Worm (Caenorhabditis elegans) whole organism, young adult: ENCODE data around the gene clc-6.

ENCODE experiments used
- B0261.1 ChIP-seq: sonication (generic microtip); optimal IDR thresholded peaks from 2 replicates; lab custom pipeline; 2016; ENCODE audit warnings: mild to moderate bottlenecking, missing genetic modification characterization, moderate library complexity, missing compliant biosample characterization
- B0336.3 ChIP-seq: fragments of 200-800 bp; sonication (Bioruptor generic); IDR thresholded peaks from 2 replicates; pipeline ENCODE4 v1.3.6; 2022; ENCODE audit warnings: missing genetic modification characterization, missing compliant biosample characterization
- D2030.7 ChIP-seq: fragments of 200-800 bp; sonication (Bioruptor generic); IDR thresholded peaks from 2 replicates; pipeline ENCODE4 v1.3.6; 2022; ENCODE audit warnings: missing genetic modification reagents, missing genetic modification characterization, missing compliant biosample characterization
- F33H1.4 ChIP-seq: fragments of 200-800 bp; sonication (Bioruptor generic); IDR thresholded peaks from 2 replicates; pipeline ENCODE4 v1.3.6; 2022; ENCODE audit warnings: missing genetic modification reagents, missing genetic modification characterization, missing compliant biosample characterization
- F39B2.1 ChIP-seq: fragments of 200-800 bp; sonication (Bioruptor generic); IDR thresholded peaks from 2 replicates; pipeline ENCODE4 v1.3.6; 2022; ENCODE audit warnings: missing genetic modification reagents, missing genetic modification characterization, missing compliant biosample characterization
- F49E8.2 ChIP-seq: sonication (generic microtip); optimal IDR thresholded peaks from 3 replicates; lab custom pipeline; 2017; ENCODE audit warnings: missing genetic modification characterization, mild to moderate bottlenecking, missing compliant biosample characterization, antibody characterized with exemption, moderate library complexity; ENCODE audit not compliant: insufficient read depth
- Y53F4B.3 ChIP-seq: fragments of 200-800 bp; sonication (Bioruptor generic); IDR thresholded peaks from 2 replicates; pipeline ENCODE4 v1.3.6; 2022; ENCODE audit warnings: missing genetic modification reagents, missing genetic modification characterization, missing compliant biosample characterization
- Y53G8AR.9 ChIP-seq: fragments of 200-800 bp; sonication (Bioruptor generic); conservative IDR thresholded peaks from 2 replicates; pipeline ENCODE4 v1.3.6; 2022; ENCODE audit warnings: missing genetic modification reagents, missing genetic modification characterization, missing compliant biosample characterization
- Y95B8A.8 ChIP-seq: fragments of 200-800 bp; sonication (Bioruptor generic); IDR thresholded peaks from 2 replicates; pipeline ENCODE4 v1.3.6; 2022; ENCODE audit warnings: missing genetic modification reagents, missing genetic modification characterization, missing compliant biosample characterization
- ZK185.1 ChIP-seq: sonication (generic microtip); optimal IDR thresholded peaks from 2 replicates; lab custom pipeline; 2016; ENCODE audit warnings: mild to moderate bottlenecking, missing genetic modification characterization, missing compliant biosample characterization; ENCODE audit not compliant: poor library complexity, severe bottlenecking
- ceh-100 ChIP-seq: fragments of 200-800 bp; sonication (Bioruptor generic); IDR thresholded peaks from 2 replicates; pipeline ENCODE4 v1.3.6; 2022; ENCODE audit warnings: missing genetic modification reagents, missing genetic modification characterization, missing compliant biosample characterization
- die-1 ChIP-seq: sonication (generic microtip); optimal IDR thresholded peaks from 2 replicates; lab custom pipeline; 2016; ENCODE audit warnings: missing genotype, mild to moderate bottlenecking, missing genetic modification characterization, missing compliant biosample characterization
- dox-1 ChIP-seq: fragments of 200-800 bp; sonication (Bioruptor generic); IDR thresholded peaks from 2 replicates; pipeline ENCODE4 v1.3.6; 2022; ENCODE audit warnings: missing genetic modification reagents, missing genetic modification characterization, missing compliant biosample characterization
- egl-18 ChIP-seq: fragments of 200-800 bp; sonication (Bioruptor generic); IDR thresholded peaks from 2 replicates; pipeline ENCODE4 v1.3.6; 2022; ENCODE audit warnings: missing genetic modification reagents, missing genetic modification characterization, missing compliant biosample characterization
- egl-44 ChIP-seq: fragments of 200-800 bp; sonication (Bioruptor generic); IDR thresholded peaks from 2 replicates; pipeline ENCODE4 v1.3.6; 2022; ENCODE audit warnings: missing genetic modification reagents, missing genetic modification characterization, missing compliant biosample characterization
- egrh-3 ChIP-seq: fragments of 200-800 bp; sonication (Bioruptor generic); IDR thresholded peaks from 2 replicates; pipeline ENCODE4 v1.3.6; 2022; ENCODE audit warnings: missing genetic modification reagents, missing genetic modification characterization, missing compliant biosample characterization
- ekl-4 ChIP-seq: fragments of 200-800 bp; sonication (Bioruptor generic); IDR thresholded peaks from 2 replicates; pipeline ENCODE4 v1.3.6; 2022; ENCODE audit warnings: missing genetic modification reagents, missing genetic modification characterization, missing compliant biosample characterization
- ets-4 ChIP-seq: fragments of 200-800 bp; sonication (Bioruptor generic); optimal IDR thresholded peaks from 2 replicates; lab custom pipeline; 2018; ENCODE audit warnings: mild to moderate bottlenecking, missing genetic modification characterization, missing compliant biosample characterization
- him-1 ChIP-seq: sonication (generic microtip); optimal IDR thresholded peaks from 2 replicates; lab custom pipeline; 2016; ENCODE audit warnings: missing genotype, missing genetic modification reagents, missing genetic modification characterization, missing compliant biosample characterization
- hmg-1.2 ChIP-seq: fragments of 200-800 bp; sonication (Bioruptor generic); IDR thresholded peaks from 2 replicates; pipeline ENCODE4 v1.3.6; 2022; ENCODE audit warnings: missing genetic modification reagents, missing genetic modification characterization, missing compliant biosample characterization
- hsf-1 ChIP-seq: fragments of 200-800 bp; sonication (Bioruptor generic); IDR thresholded peaks from 2 replicates; pipeline ENCODE4 v1.3.6; 2022; ENCODE audit warnings: missing genetic modification reagents, missing genetic modification characterization, missing compliant biosample characterization
- lin-26 ChIP-seq: fragments of 200-800 bp; sonication (Bioruptor generic); IDR thresholded peaks from 2 replicates; pipeline ENCODE4 v1.3.6; 2022; ENCODE audit warnings: missing genetic modification reagents, missing genetic modification characterization, missing compliant biosample characterization
- lin-54 ChIP-seq: fragments of 200-800 bp; sonication (Bioruptor generic); optimal IDR thresholded peaks from 2 replicates; lab custom pipeline; 2018; ENCODE audit warnings: mild to moderate bottlenecking, missing genetic modification characterization, missing compliant biosample characterization
- lsl-1 ChIP-seq: fragments of 200-800 bp; sonication (Bioruptor generic); optimal IDR thresholded peaks from 2 replicates; lab custom pipeline; 2018; ENCODE audit warnings: mild to moderate bottlenecking, missing genetic modification characterization, moderate library complexity, missing compliant biosample characterization
- lsy-27 ChIP-seq: sonication (generic microtip); optimal IDR thresholded peaks from 2 replicates; lab custom pipeline; 2017; ENCODE audit warnings: missing genetic modification characterization, mild to moderate bottlenecking, missing compliant biosample characterization, antibody characterized with exemption, missing genotype, borderline replicate concordance; ENCODE audit not compliant: insufficient read depth
- madf-6 ChIP-seq: fragments of 200-800 bp; sonication (Bioruptor generic); IDR thresholded peaks from 2 replicates; pipeline ENCODE4 v1.3.6; 2022; ENCODE audit warnings: missing genetic modification reagents, missing genetic modification characterization, missing compliant biosample characterization
- mes-4 ChIP-seq: sonication (generic microtip); optimal IDR thresholded peaks from 2 replicates; lab custom pipeline; 2016; ENCODE audit warnings: missing genotype, missing genetic modification characterization, missing compliant biosample characterization
- nfya-2 ChIP-seq: fragments of 200-800 bp; sonication (Bioruptor generic); IDR thresholded peaks from 2 replicates; pipeline ENCODE4 v1.3.6; 2022; ENCODE audit warnings: missing genetic modification reagents, missing genetic modification characterization, missing compliant biosample characterization
- nhr-80 ChIP-seq: sonication (generic microtip); optimal IDR thresholded peaks from 2 replicates; lab custom pipeline; 2016; ENCODE audit warnings: missing genetic modification characterization, missing compliant biosample characterization
- pbrm-1 ChIP-seq: fragments of 200-800 bp; sonication (Bioruptor generic); IDR thresholded peaks from 2 replicates; pipeline ENCODE4 v1.3.6; 2022; ENCODE audit warnings: missing genetic modification reagents, missing genetic modification characterization, missing compliant biosample characterization
- rcor-1 ChIP-seq: fragments of 200-800 bp; sonication (Bioruptor generic); IDR thresholded peaks from 2 replicates; pipeline ENCODE4 v1.3.6; 2022; ENCODE audit warnings: missing genetic modification reagents, missing genetic modification characterization, missing compliant biosample characterization
- repo-1 ChIP-seq: sonication (generic microtip); optimal IDR thresholded peaks from 2 replicates; lab custom pipeline; 2017; ENCODE audit warnings: mild to moderate bottlenecking, missing genetic modification characterization, missing compliant biosample characterization
- snpc-1.1 ChIP-seq: sonication (generic microtip); optimal IDR thresholded peaks from 2 replicates; lab custom pipeline; 2017; ENCODE audit warnings: missing genetic modification characterization, mild to moderate bottlenecking, missing compliant biosample characterization, antibody characterized with exemption, moderate library complexity, missing genotype, missing genetic modification reagents; ENCODE audit not compliant: insufficient read depth
- snpc-1.3 ChIP-seq: sonication (generic microtip); optimal IDR thresholded peaks from 2 replicates; lab custom pipeline; 2017; ENCODE audit warnings: missing genetic modification characterization, mild to moderate bottlenecking, missing compliant biosample characterization, antibody characterized with exemption, moderate library complexity, missing genotype, missing genetic modification reagents; ENCODE audit not compliant: insufficient read depth
- snpc-3.4 ChIP-seq: sonication (generic microtip); optimal IDR thresholded peaks from 2 replicates; lab custom pipeline; 2017; ENCODE audit warnings: missing genetic modification characterization, mild to moderate bottlenecking, missing compliant biosample characterization, antibody characterized with exemption, moderate library complexity, missing genotype, missing genetic modification reagents
- snpc-4 ChIP-seq, 5 experiments: fragments of 150-350 bp in 1 of 5; sonication (generic microtip) in 4 of 5; optimal IDR thresholded peaks; 2 replicates each; lab custom pipeline; 2014 to 2018; ENCODE audit warnings: missing genetic modification characterization in 5 of 5, missing biosample characterization in 3 of 5, antibody characterized with exemption in 2 of 5, mild to moderate bottlenecking in 2 of 5, missing compliant biosample characterization in 2 of 5, missing genotype in 2 of 5, moderate library complexity in 2 of 5, missing genetic modification reagents in 1 of 5
- tbp1 ChIP-seq: fragments of 200-800 bp; sonication (Bioruptor generic); optimal IDR thresholded peaks from 2 replicates; lab custom pipeline; 2018; ENCODE audit warnings: mild to moderate bottlenecking, missing genetic modification characterization, missing compliant biosample characterization
- tlf-1 ChIP-seq: fragments of 200-800 bp; sonication (Bioruptor generic); optimal IDR thresholded peaks from 2 replicates; lab custom pipeline; 2018; ENCODE audit warnings: mild to moderate bottlenecking, missing genetic modification characterization, missing compliant biosample characterization
- unc-130 ChIP-seq: sonication (generic microtip); optimal IDR thresholded peaks from 2 replicates; lab custom pipeline; 2016; ENCODE audit warnings: missing genetic modification reagents, missing genetic modification characterization, missing compliant biosample characterization
- xnd-1 ChIP-seq: sonication (generic microtip); optimal IDR thresholded peaks from 2 replicates; lab custom pipeline; 2016; ENCODE audit warnings: missing genotype, missing genetic modification reagents, missing genetic modification characterization, missing compliant biosample characterization
- ztf-18 ChIP-seq: sonication (generic microtip); optimal IDR thresholded peaks from 2 replicates; lab custom pipeline; 2016; ENCODE audit warnings: missing genotype, mild to moderate bottlenecking, missing genetic modification characterization, missing compliant biosample characterization

Gene clc-6

DNA sequence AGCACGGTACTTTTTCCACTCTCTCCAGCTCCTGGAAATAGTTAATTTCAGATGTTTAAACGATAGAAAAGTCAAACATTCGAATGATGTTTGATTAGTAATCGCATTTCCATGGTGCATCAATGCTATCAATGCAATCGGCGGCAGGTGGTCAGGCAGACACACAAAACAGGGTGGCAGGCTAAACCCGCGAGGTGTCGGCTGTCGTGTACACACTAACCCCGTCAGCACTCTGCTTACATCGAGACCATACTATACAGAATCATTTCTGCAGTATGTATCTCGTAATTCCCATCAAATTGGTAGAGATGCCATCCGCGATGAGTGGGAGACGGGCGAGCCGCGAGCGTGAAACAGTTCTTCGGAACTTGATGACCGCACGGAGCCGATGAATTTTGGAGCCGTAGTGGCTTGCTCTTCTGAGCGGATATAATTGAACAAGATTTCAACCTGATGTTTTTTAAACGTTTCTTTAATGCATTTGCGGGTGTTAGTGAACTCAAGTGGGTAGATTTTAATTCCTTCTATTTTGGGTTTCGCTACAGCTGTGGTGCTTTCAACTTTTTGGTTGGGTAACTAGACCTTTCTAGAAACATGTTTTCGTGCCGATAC is 19.2 kb downstream of the clc-6 start (continued):
- TF ChIP-seq rcor-1 (GFP tag; lab: Robert Waterston, UW) (peak; percentile 92), nhr-80 (tag; lab: Kevin White, UChicago) (peak; percentile 63), madf-6 (GFP tag; lab: Robert Waterston, UW) (peak; percentile 87), hsf-1 (GFP tag; lab: Robert Waterston, UW) (peak; percentile 58), ets-4 (GFP tag; lab: Kevin White, UChicago) (peak; percentile 23), xnd-1 (peak; percentile 10), lsy-27 (peak; percentile 87), egl-44 (GFP tag; lab: Robert Waterston, UW) (0 out of 2 replicates have a peak, but pooled peaks have one; percentile 49), ZK185.1 (peak; percentile 43), snpc-1.3 (peak; percentile 94), egl-18 (0 out of 2 replicates have a peak, but pooled peaks have one; percentile 55)
- TF ChIP-seq, all 124 proteins: peak for 45; not testable (repeated sequence) for 79

DNA sequence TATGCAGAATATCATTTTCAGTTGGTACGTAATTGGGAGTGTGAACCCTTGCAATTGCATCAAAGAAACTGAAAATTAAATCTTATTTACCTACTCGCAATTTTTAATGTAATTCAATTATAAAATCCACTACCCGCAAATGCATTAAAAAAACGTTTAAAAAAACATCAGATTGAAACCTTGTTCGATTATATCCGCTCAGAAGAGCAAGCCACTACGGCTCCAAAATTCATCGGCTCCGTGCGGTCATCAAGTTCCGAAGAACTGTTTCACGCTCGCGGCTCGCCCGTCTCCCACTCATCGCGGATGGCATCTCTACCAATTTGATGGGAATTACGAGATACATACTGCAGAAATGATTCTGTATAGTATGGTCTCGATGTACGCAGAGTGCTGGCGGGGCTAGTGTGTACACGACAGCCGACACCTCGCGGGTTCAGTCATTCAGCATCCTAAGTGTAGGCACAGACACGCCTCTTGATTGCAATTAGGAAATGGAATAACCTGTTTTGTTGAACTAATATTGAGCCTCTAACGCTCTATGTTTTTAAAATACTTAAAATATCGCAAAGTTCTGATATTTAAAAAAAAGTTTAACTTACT is 20.6 kb downstream of the clc-6 start:
- TF ChIP-seq snpc-4 (GFP tag; optimal IDR thresholded peaks at IDR 0.05; lab: Kevin White, UChicago) = peak; percentile 95
- TF ChIP-seq snpc-4 (tag; optimal IDR thresholded peaks at IDR 0.05; lab: Kevin White, UChicago) = peak; percentile 94 to 99 (median 98)
- 0 out of 2 replicates have a peak, but pooled peaks have one; percentile 15 for TF ChIP-seq egrh-3 (GFP tag; lab: Robert Waterston, UW)
- TF ChIP-seq ztf-18 (tag; lab: Kevin White, UChicago) = peak; percentile 16
- TF ChIP-seq die-1 = peak; percentile 21
- peak; percentile 91 for TF ChIP-seq rcor-1 (GFP tag; lab: Robert Waterston, UW)
- TF ChIP-seq Y53G8AR.9 (GFP tag; lab: Robert Waterston, UW) = 0 out of 2 replicates have a peak, but pooled peaks have one; percentile 81
- TF ChIP-seq madf-6 (GFP tag; lab: Robert Waterston, UW) = peak; percentile 90
- TF ChIP-seq F33H1.4 = peak; percentile 43
- peak; percentile 96 for TF ChIP-seq snpc-1.1 (tag; lab: Kevin White, UChicago)
- 0 out of 2 replicates have a peak, but pooled peaks have one; percentile 21 for TF ChIP-seq Y53F4B.3 (GFP tag; lab: Robert Waterston, UW)
- TF ChIP-seq repo-1 (tag; lab: Kevin White, UChicago) = peak; percentile 8
- TF ChIP-seq egl-44 (GFP tag; lab: Robert Waterston, UW) = 0 out of 2 replicates have a peak, but pooled peaks have one; percentile 38
- TF ChIP-seq ekl-4 = peak; percentile 85; the same call in 1 of the 2 replicates
- TF ChIP-seq tbp1 (GFP tag; lab: Kevin White, UChicago) = peak; percentile 78
- peak; percentile 93 for TF ChIP-seq D2030.7 (GFP tag; lab: Robert Waterston, UW)
- peak; percentile 92 for TF ChIP-seq dox-1 (GFP tag; lab: Robert Waterston, UW)
- peak; percentile 98 for TF ChIP-seq lin-26 (GFP tag; lab: Robert Waterston, UW)
- peak; percentile 22 for TF ChIP-seq mes-4 (tag; lab: Kevin White, UChicago)
- TF ChIP-seq snpc-3.4 = peak; percentile 94
- peak; percentile 12 for TF ChIP-seq xnd-1
- peak; percentile 96 for TF ChIP-seq pbrm-1
- TF ChIP-seq B0336.3 (GFP tag; lab: Robert Waterston, UW) = peak; percentile 67; the same call in 1 of the 2 replicates
- peak; percentile 86; the same call in 1 of the 2 replicates for TF ChIP-seq F39B2.1 (GFP tag; lab: Robert Waterston, UW)
- peak; percentile 6 for TF ChIP-seq tlf-1 (GFP tag; lab: Kevin White, UChicago)
- TF ChIP-seq unc-130 (GFP tag; lab: Kevin White, UChicago) = peak; percentile 0
- TF ChIP-seq nfya-2 (GFP tag; lab: Robert Waterston, UW) = 0 out of 2 replicates have a peak, but pooled peaks have one; percentile 53
- peak; percentile 44; the same call in 1 of the 2 replicates for TF ChIP-seq ceh-100 (GFP tag; lab: Robert Waterston, UW)
- 0 out of 2 replicates have a peak, but pooled peaks have one; percentile 46 for TF ChIP-seq hsf-1 (GFP tag; lab: Robert Waterston, UW)
- TF ChIP-seq B0261.1 = peak; percentile 26
- TF ChIP-seq snpc-1.3 = peak; percentile 87
- peak; percentile 56 for TF ChIP-seq lin-54 (GFP tag; lab: Kevin White, UChicago)
- TF ChIP-seq Y95B8A.8 (GFP tag; lab: Robert Waterston, UW) = 0 out of 2 replicates have a peak, but pooled peaks have one; percentile 44
- TF ChIP-seq hmg-1.2 = peak; percentile 88
- peak; percentile 73 for TF ChIP-seq F49E8.2 (tag; lab: Kevin White, UChicago)
- TF ChIP-seq lsl-1 (GFP tag; lab: Kevin White, UChicago) = peak; percentile 64
- peak; percentile 81 for TF ChIP-seq him-1 (tag; lab: Kevin White, UChicago)
